Fruit fly (Drosophila melanogaster) whole organism, embryonic: ENCODE data around the gene alpha-Man-Ia.

Source experiments
- Asciz ChIP-seq: fragments of 200-800 bp; sonication (Bioruptor generic); optimal IDR thresholded peaks from 2 replicates; lab custom pipeline; 2017; ENCODE audit warnings: missing biosample characterization, mild to moderate bottlenecking, missing genetic modification characterization, missing genetic modification reagents
- Atf3 ChIP-seq: fragments of 200-800 bp; sonication (Bioruptor generic); optimal IDR thresholded peaks from 3 replicates; lab custom pipeline; 2016; ENCODE audit warnings: missing biosample characterization, missing genetic modification characterization
- Bteb2 ChIP-seq: fragments of 200-800 bp; sonication (Bioruptor generic); optimal IDR thresholded peaks from 2 replicates; lab custom pipeline; 2016; ENCODE audit warnings: missing biosample characterization, missing genetic modification characterization
- CG10321 ChIP-seq: fragments of 200-800 bp; sonication (Bioruptor generic); IDR thresholded peaks from 2 replicates; pipeline ENCODE4 v1.3.6; 2022; ENCODE audit warnings: missing biosample characterization, missing genetic modification characterization
- CG11504 ChIP-seq: fragments of 200-800 bp; sonication (Bioruptor generic); optimal IDR thresholded peaks from 3 replicates; lab custom pipeline; 2019; ENCODE audit warnings: missing biosample characterization, mild to moderate bottlenecking, missing genetic modification characterization, moderate library complexity
- CG12071 ChIP-seq: fragments of 200-800 bp; sonication (Bioruptor generic); optimal IDR thresholded peaks from 3 replicates; lab custom pipeline; 2018; ENCODE audit warnings: missing biosample characterization, mild to moderate bottlenecking, missing genetic modification characterization
- CG13624 ChIP-seq: fragments of 200-800 bp; sonication (Bioruptor generic); optimal IDR thresholded peaks from 2 replicates; lab custom pipeline; 2016; ENCODE audit warnings: missing biosample characterization, missing genetic modification characterization
- CG15269 ChIP-seq: fragments of 200-800 bp; sonication (Bioruptor generic); optimal IDR thresholded peaks from 2 replicates; lab custom pipeline; 2018; ENCODE audit warnings: missing biosample characterization, mild to moderate bottlenecking, missing genetic modification characterization, moderate library complexity
- CG15479 ChIP-seq: fragments of 200-800 bp; sonication (Bioruptor generic); optimal IDR thresholded peaks from 3 replicates; lab custom pipeline; 2019; ENCODE audit warnings: missing biosample characterization, mild to moderate bottlenecking, missing genetic modification characterization, moderate library complexity
- CG1603 ChIP-seq: fragments of 200-800 bp; sonication (Bioruptor generic); optimal IDR thresholded peaks from 2 replicates; lab custom pipeline; 2019; ENCODE audit warnings: missing biosample characterization, mild to moderate bottlenecking, missing genetic modification characterization, moderate library complexity
- CG16863 ChIP-seq: fragments of 200-800 bp; sonication (Bioruptor generic); optimal IDR thresholded peaks from 3 replicates; lab custom pipeline; 2016; ENCODE audit warnings: missing biosample characterization, missing genetic modification characterization
- CG17568 ChIP-seq: fragments of 200-800 bp; sonication (Bioruptor generic); optimal IDR thresholded peaks from 2 replicates; lab custom pipeline; 2018; ENCODE audit warnings: missing biosample characterization, mild to moderate bottlenecking, missing genetic modification characterization, moderate library complexity
- CG17802 ChIP-seq: fragments of 200-800 bp; sonication (Bioruptor generic); optimal IDR thresholded peaks from 2 replicates; lab custom pipeline; 2018; ENCODE audit warnings: missing biosample characterization, mild to moderate bottlenecking, missing genetic modification characterization, moderate library complexity
- CG17829 ChIP-seq: fragments of 200-800 bp; optimal IDR thresholded peaks from 2 replicates; lab custom pipeline; 2019; ENCODE audit warnings: missing biosample characterization, mild to moderate bottlenecking, missing genetic modification characterization, moderate library complexity
- CG2120 ChIP-seq: fragments of 200-800 bp; sonication (Bioruptor generic); optimal IDR thresholded peaks from 3 replicates; lab custom pipeline; 2016; ENCODE audit warnings: missing biosample characterization, missing genetic modification characterization
- CG2202 ChIP-seq: fragments of 200-800 bp; sonication (Bioruptor generic); optimal IDR thresholded peaks from 2 replicates; lab custom pipeline; 2018; ENCODE audit warnings: missing biosample characterization, mild to moderate bottlenecking, missing genetic modification characterization
- CG2889 ChIP-seq: fragments of 200-800 bp; sonication (Bioruptor generic); IDR thresholded peaks from 3 replicates; pipeline ENCODE4 v1.3.6; 2022; ENCODE audit warnings: missing biosample characterization, missing genetic modification characterization
- CG3065 ChIP-seq: fragments of 200-800 bp; sonication (Bioruptor generic); optimal IDR thresholded peaks from 2 replicates; lab custom pipeline; 2016; ENCODE audit warnings: missing biosample characterization, missing genetic modification characterization
- CG32532 ChIP-seq: fragments of 200-800 bp; sonication (Bioruptor generic); IDR thresholded peaks from 2 replicates; pipeline ENCODE4 v1.3.6; 2022; ENCODE audit warnings: missing biosample characterization, missing genetic modification characterization
- CG4282 ChIP-seq: fragments of 200-800 bp; sonication (Bioruptor generic); optimal IDR thresholded peaks from 2 replicates; lab custom pipeline; 2016; ENCODE audit warnings: missing biosample characterization, missing genetic modification characterization
- CG4617 ChIP-seq: fragments of 200-800 bp; sonication (Bioruptor generic); optimal IDR thresholded peaks from 3 replicates; lab custom pipeline; 2016; ENCODE audit warnings: missing biosample characterization, missing genetic modification characterization, borderline replicate concordance
- CG6791 ChIP-seq: fragments of 200-800 bp; sonication (Bioruptor generic); IDR thresholded peaks from 3 replicates; pipeline ENCODE4 v1.3.6; 2022; ENCODE audit warnings: missing biosample characterization, missing genetic modification characterization; ENCODE audit not compliant: partially characterized antibody
- CG7556 ChIP-seq: fragments of 200-800 bp; sonication (Bioruptor generic); optimal IDR thresholded peaks from 2 replicates; lab custom pipeline; 2017; ENCODE audit warnings: missing biosample characterization, mild to moderate bottlenecking, missing genetic modification characterization
- CG7839 ChIP-seq: fragments of 200-800 bp; sonication (Bioruptor generic); optimal IDR thresholded peaks from 3 replicates; lab custom pipeline; 2018; ENCODE audit warnings: missing biosample characterization, mild to moderate bottlenecking, missing genetic modification characterization, moderate library complexity
- CG9437 ChIP-seq: fragments of 200-800 bp; sonication (Bioruptor generic); optimal IDR thresholded peaks from 2 replicates; lab custom pipeline; 2018; ENCODE audit warnings: missing biosample characterization, mild to moderate bottlenecking, missing genetic modification characterization
- CG9797 ChIP-seq: fragments of 200-800 bp; sonication (Bioruptor generic); optimal IDR thresholded peaks from 3 replicates; lab custom pipeline; 2018; ENCODE audit warnings: missing biosample characterization, mild to moderate bottlenecking, missing genetic modification characterization
- CG9817 ChIP-seq: fragments of 200-800 bp; sonication (Bioruptor generic); optimal IDR thresholded peaks from 2 replicates; lab custom pipeline; 2018; ENCODE audit warnings: missing biosample characterization, mild to moderate bottlenecking, missing genetic modification characterization, moderate library complexity
- CHES-1-like ChIP-seq: fragments of 200-800 bp; sonication (Bioruptor generic); optimal IDR thresholded peaks from 2 replicates; lab custom pipeline; 2016; ENCODE audit warnings: missing biosample characterization, missing genetic modification characterization
- D19A ChIP-seq: fragments of 200-800 bp; optimal IDR thresholded peaks from 3 replicates; lab custom pipeline; 2019; ENCODE audit warnings: missing biosample characterization, mild to moderate bottlenecking, missing genetic modification characterization, moderate library complexity
- Deaf1 ChIP-seq: fragments of 200-800 bp; optimal IDR thresholded peaks from 3 replicates; lab custom pipeline; 2019; ENCODE audit warnings: missing biosample characterization, mild to moderate bottlenecking, missing genetic modification characterization, moderate library complexity
- Dip2 ChIP-seq: fragments of 200-800 bp; sonication (Bioruptor generic); IDR thresholded peaks from 2 replicates; pipeline ENCODE4 v1.3.6; 2022; ENCODE audit warnings: missing biosample characterization, missing genetic modification characterization
- ERR ChIP-seq: fragments of 200-800 bp; sonication (Bioruptor generic); optimal IDR thresholded peaks from 2 replicates; lab custom pipeline; 2016; ENCODE audit warnings: missing biosample characterization, missing genetic modification characterization
- Eip74EF ChIP-seq, 2 experiments: fragments of 200-800 bp in 1 of 2; fragments of >200 bp in 1 of 2; sonication (Bioruptor generic) in 1 of 2; optimal IDR thresholded peaks; 2 replicates each; lab custom pipeline; 2017 to 2019; ENCODE audit warnings: missing biosample characterization in 2 of 2, missing genetic modification characterization in 2 of 2, mild to moderate bottlenecking in 1 of 2, moderate library complexity in 1 of 2
- Gsc ChIP-seq: fragments of 200-800 bp; sonication (Bioruptor generic); IDR thresholded peaks from 2 replicates; pipeline ENCODE4 v1.3.6; 2022; ENCODE audit warnings: missing biosample characterization, missing genetic modification characterization
- Hr51 ChIP-seq, 2 experiments: fragments of 200-800 bp; sonication (Bioruptor generic); optimal IDR thresholded peaks; 2 replicates in 1 of 2; 3 replicates in 1 of 2; lab custom pipeline; 2016 to 2018; ENCODE audit warnings: missing biosample characterization in 2 of 2, missing genetic modification characterization in 2 of 2, mild to moderate bottlenecking in 1 of 2, moderate library complexity in 1 of 2
- Lhr ChIP-seq: fragments of 200-800 bp; sonication (Bioruptor generic); optimal IDR thresholded peaks from 3 replicates; lab custom pipeline; 2017; ENCODE audit warnings: mild to moderate bottlenecking, missing biosample characterization, missing genetic modification reagents, missing genetic modification characterization
- MESR4 ChIP-seq: fragments of 200-800 bp; sonication (Bioruptor generic); optimal IDR thresholded peaks from 2 replicates; lab custom pipeline; 2018; ENCODE audit warnings: missing biosample characterization, mild to moderate bottlenecking, missing genetic modification characterization, moderate library complexity
- Med ChIP-seq: fragments of 200-800 bp; sonication (Bioruptor generic); peaks from one replicate; lab custom pipeline; 2016; ENCODE audit warnings: missing biosample characterization, missing genetic modification characterization, mild to moderate bottlenecking, inconsistent platforms, moderate library complexity
- Nf-YB ChIP-seq: fragments of 200-800 bp; sonication (Bioruptor generic); optimal IDR thresholded peaks from 3 replicates; lab custom pipeline; 2019; ENCODE audit warnings: missing biosample characterization, mild to moderate bottlenecking, missing genetic modification characterization, moderate library complexity
- Nf-YC ChIP-seq: fragments of 200-800 bp; optimal IDR thresholded peaks from 3 replicates; lab custom pipeline; 2019; ENCODE audit warnings: missing biosample characterization, mild to moderate bottlenecking, missing genetic modification characterization, moderate library complexity
- crc ChIP-seq: fragments of 200-800 bp; sonication (Bioruptor generic); optimal IDR thresholded peaks from 2 replicates; lab custom pipeline; 2016; ENCODE audit warnings: missing biosample characterization, missing genetic modification characterization
- fru ChIP-seq: fragments of >200 bp; optimal IDR thresholded peaks from 2 replicates; lab custom pipeline; 2017
- gcm2 ChIP-seq: fragments of 200-800 bp; sonication (Bioruptor generic); optimal IDR thresholded peaks from 2 replicates; lab custom pipeline; 2016; ENCODE audit warnings: missing biosample characterization, missing genetic modification characterization
- gem ChIP-seq: fragments of 200-800 bp; sonication (Bioruptor generic); optimal IDR thresholded peaks from 2 replicates; lab custom pipeline; 2019; ENCODE audit warnings: missing biosample characterization, mild to moderate bottlenecking, missing genetic modification characterization, moderate library complexity
- kah ChIP-seq: fragments of 200-800 bp; sonication (Bioruptor generic); optimal IDR thresholded peaks from 2 replicates; lab custom pipeline; 2018; ENCODE audit warnings: missing biosample characterization, mild to moderate bottlenecking, missing genetic modification characterization
- lmd ChIP-seq: fragments of 200-800 bp; sonication (Bioruptor generic); IDR thresholded peaks from 2 replicates; pipeline ENCODE4 v1.3.6; 2022; ENCODE audit warnings: missing biosample characterization, missing genetic modification characterization
- salm ChIP-seq: fragments of 200-800 bp; sonication (Bioruptor generic); optimal IDR thresholded peaks from 2 replicates; lab custom pipeline; 2018; ENCODE audit warnings: missing biosample characterization, mild to moderate bottlenecking, missing genetic modification characterization
- scrt ChIP-seq: fragments of 200-800 bp; sonication (Bioruptor generic); optimal IDR thresholded peaks from 2 replicates; lab custom pipeline; 2018; ENCODE audit warnings: missing biosample characterization, mild to moderate bottlenecking, missing genetic modification characterization, moderate library complexity
- stwl ChIP-seq: fragments of 200-800 bp; sonication (Bioruptor generic); optimal IDR thresholded peaks from 3 replicates; lab custom pipeline; 2018; ENCODE audit warnings: missing biosample characterization, mild to moderate bottlenecking, missing genetic modification characterization, moderate library complexity
- tio ChIP-seq: fragments of 200-800 bp; sonication (Bioruptor generic); optimal IDR thresholded peaks from 2 replicates; lab custom pipeline; 2017; ENCODE audit warnings: missing biosample characterization, missing genetic modification characterization, inconsistent platforms
- trh ChIP-seq: fragments of 200-800 bp; sonication (Bioruptor generic); optimal IDR thresholded peaks from 2 replicates; lab custom pipeline; 2016; ENCODE audit warnings: missing biosample characterization, missing genetic modification characterization

The alpha-Man-Ia gene

DNA sequence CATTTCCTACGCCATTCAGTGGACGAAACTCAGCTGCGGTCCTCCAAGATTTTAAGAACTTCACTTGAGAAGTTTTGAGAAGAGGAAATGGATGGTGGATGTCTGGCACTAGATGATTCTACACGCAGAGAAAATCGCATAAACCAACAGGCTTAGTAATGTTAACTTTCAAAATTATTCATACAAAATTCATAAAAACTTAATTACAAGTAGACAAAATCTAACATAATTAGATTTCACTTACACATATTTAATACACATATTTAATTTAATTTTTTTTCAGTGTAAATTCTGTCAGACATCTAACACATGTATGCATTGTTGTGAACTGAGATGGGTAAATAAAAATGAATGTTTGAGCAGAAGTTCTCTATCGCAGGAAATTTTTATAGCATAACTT is 25.6 kb downstream of the alpha-Man-Ia start (continued):
- TF ChIP-seq scrt = no peak
- TF ChIP-seq CG16863 (GFP tag; lab: Kevin White, UChicago) = no peak
- peak; percentile 26 for TF ChIP-seq CG7839
- no peak for TF ChIP-seq CHES-1-like (GFP tag; lab: Kevin White, UChicago)
- TF ChIP-seq lmd (GFP tag; lab: Robert Waterston, UW) = no peak
- TF ChIP-seq CG7556 = peak; percentile 25
- no peak for TF ChIP-seq CG17802 (tag; lab: Kevin White, UChicago)
- TF ChIP-seq CG2202 (tag; lab: Kevin White, UChicago) = no peak
- TF ChIP-seq CG10321 = no peak
- TF ChIP-seq CG9817 (tag; lab: Kevin White, UChicago) = no peak
- TF ChIP-seq tio (GFP tag; lab: Kevin White, UChicago) = no peak
- TF ChIP-seq CG4282 (GFP tag; lab: Kevin White, UChicago) = no peak
- TF ChIP-seq CG32532 (GFP tag; lab: Robert Waterston, UW) = no peak
- no peak for TF ChIP-seq gcm2
- TF ChIP-seq CG2889 (GFP tag; lab: Robert Waterston, UW) = no peak
- no peak for TF ChIP-seq trh
- no peak for TF ChIP-seq kah (GFP tag; lab: Kevin White, UChicago)
- TF ChIP-seq Lhr (GFP tag; lab: Kevin White, UChicago) = no peak
- TF ChIP-seq Gsc (GFP tag; lab: Robert Waterston, UW) = no peak
- no peak for TF ChIP-seq CG9797 (GFP tag; lab: Kevin White, UChicago)
- TF ChIP-seq Nf-YB = no peak
- peak; percentile 16 for TF ChIP-seq CG15269 (tag; lab: Kevin White, UChicago)
- TF ChIP-seq CG13624 = no peak
- TF ChIP-seq salm (tag; lab: Kevin White, UChicago) = no peak
- no peak for TF ChIP-seq stwl
- no peak for TF ChIP-seq CG6791 (GFP tag; lab: Robert Waterston, UW)
- TF ChIP-seq Bteb2 (GFP tag; lab: Kevin White, UChicago) = no peak
- no peak for TF ChIP-seq CG12071 (GFP tag; lab: Kevin White, UChicago)
- TF ChIP-seq CG2120 (GFP tag; lab: Kevin White, UChicago) = peak; percentile 17
- no peak for TF ChIP-seq Med (GFP tag; lab: Kevin White, UChicago)
- peak; percentile 41 for TF ChIP-seq CG11504 (tag; lab: Kevin White, UChicago)
- TF ChIP-seq CG17568 = no peak
- TF ChIP-seq Dip2 = no peak
- no peak for TF ChIP-seq Nf-YC (tag; lab: Kevin White, UChicago)
- no peak for TF ChIP-seq Asciz (GFP tag; lab: Kevin White, UChicago)
- no peak for TF ChIP-seq CG9437 (GFP tag; lab: Kevin White, UChicago)
- no peak for TF ChIP-seq fru (lab: Kevin White, UChicago)
- TF ChIP-seq gem (tag; lab: Kevin White, UChicago) = peak; percentile 49
- TF ChIP-seq CG17829 (tag; lab: Kevin White, UChicago) = no peak
- no peak for TF ChIP-seq Eip74EF (GFP tag; optimal IDR thresholded peaks at IDR 0.05; lab: Kevin White, UChicago)
- TF ChIP-seq CG4617 (GFP tag; lab: Kevin White, UChicago) = no peak
- TF ChIP-seq CG15479 (GFP tag; lab: Kevin White, UChicago) = no peak
- TF ChIP-seq D19A (tag; lab: Kevin White, UChicago) = no peak
- no peak for TF ChIP-seq Deaf1 (tag; lab: Kevin White, UChicago)
- no peak for TF ChIP-seq CG3065 (GFP tag; lab: Kevin White, UChicago)
- no peak for TF ChIP-seq CG1603 (tag; lab: Kevin White, UChicago)
- TF ChIP-seq ERR (GFP tag; lab: Kevin White, UChicago) = no peak
- TF ChIP-seq crc (GFP tag; lab: Kevin White, UChicago) = no peak
- no peak for TF ChIP-seq MESR4 (GFP tag; lab: Kevin White, UChicago)
- TF ChIP-seq Atf3 = no peak
- peak in 1 of 2 experiments; percentile 39 for TF ChIP-seq Hr51 (GFP tag; optimal IDR thresholded peaks at IDR 0.05; lab: Kevin White, UChicago)
